Fruit fly (Drosophila melanogaster) whole organism, embryonic: Measurements from ENCODE around the gene CG8149.
A peak's percentile ranks its signal among the peaks of the same experiment; 100 is the strongest.

Experiments used
- CG10462 ChIP-seq: fragments of 200-800 bp; sonication (Bioruptor generic); optimal IDR thresholded peaks from 2 replicates; lab custom pipeline; 2016; ENCODE audit warnings: missing biosample characterization, missing genetic modification characterization
- CG10543 ChIP-seq: fragments of 200-800 bp; sonication (Bioruptor generic); optimal IDR thresholded peaks from 3 replicates; lab custom pipeline; 2017; ENCODE audit warnings: missing biosample characterization, mild to moderate bottlenecking, missing genetic modification characterization, moderate library complexity
- CG12391 ChIP-seq: fragments of 200-800 bp; sonication (Bioruptor generic); optimal IDR thresholded peaks from 3 replicates; lab custom pipeline; 2018; ENCODE audit warnings: missing biosample characterization, mild to moderate bottlenecking, missing genetic modification characterization, moderate library complexity
- CG12744 ChIP-seq: fragments of 200-800 bp; sonication (Bioruptor generic); optimal IDR thresholded peaks from 2 replicates; lab custom pipeline; 2016; ENCODE audit warnings: missing biosample characterization, missing genetic modification characterization
- CG14441 ChIP-seq: fragments of 200-800 bp; sonication (Bioruptor generic); IDR thresholded peaks from 2 replicates; pipeline ENCODE4 v1.3.6; 2022; ENCODE audit warnings: missing biosample characterization, missing genetic modification characterization
- CG2199 ChIP-seq: fragments of 200-800 bp; sonication (Bioruptor generic); IDR thresholded peaks from 3 replicates; pipeline ENCODE4 v1.3.6; 2022; ENCODE audit warnings: missing biosample characterization, missing genetic modification characterization
- CG2875 ChIP-seq: fragments of 200-800 bp; sonication (Bioruptor generic); optimal IDR thresholded peaks from 2 replicates; lab custom pipeline; 2017; ENCODE audit warnings: missing biosample characterization, mild to moderate bottlenecking, missing genetic modification characterization, missing genetic modification reagents
- CG30403 ChIP-seq: fragments of 200-800 bp; sonication (Bioruptor generic); optimal IDR thresholded peaks from 3 replicates; lab custom pipeline; 2016; ENCODE audit warnings: missing biosample characterization, missing genetic modification characterization
- CG31224 ChIP-seq: fragments of 200-800 bp; sonication (Bioruptor generic); IDR thresholded peaks from 2 replicates; pipeline ENCODE4 v1.3.6; 2022; ENCODE audit warnings: missing biosample characterization, missing genetic modification characterization
- CG31441 ChIP-seq: fragments of 200-800 bp; sonication (Bioruptor generic); IDR thresholded peaks from 2 replicates; pipeline ENCODE4 v1.3.6; 2022; ENCODE audit warnings: missing biosample characterization, missing genetic modification characterization
- CG3163 ChIP-seq: fragments of 200-800 bp; sonication (Bioruptor generic); optimal IDR thresholded peaks from 3 replicates; lab custom pipeline; 2016; ENCODE audit warnings: missing biosample characterization, missing genetic modification characterization
- CG3281 ChIP-seq: fragments of 200-800 bp; sonication (Bioruptor generic); optimal IDR thresholded peaks from 3 replicates; lab custom pipeline; 2017; ENCODE audit warnings: missing biosample characterization, mild to moderate bottlenecking, missing genetic modification characterization
- CG3407 ChIP-seq: fragments of 200-800 bp; sonication (Bioruptor generic); optimal IDR thresholded peaks from 2 replicates; lab custom pipeline; 2018; ENCODE audit warnings: missing biosample characterization, mild to moderate bottlenecking, missing genetic modification characterization
- CG34422 ChIP-seq: fragments of 200-800 bp; sonication (Bioruptor generic); IDR thresholded peaks from 3 replicates; pipeline ENCODE4 v1.3.6; 2022; ENCODE audit warnings: missing biosample characterization, missing genetic modification characterization
- CG4707 ChIP-seq: fragments of 200-800 bp; sonication (Bioruptor generic); optimal IDR thresholded peaks from 2 replicates; lab custom pipeline; 2018; ENCODE audit warnings: missing biosample characterization, mild to moderate bottlenecking, missing genetic modification characterization, moderate library complexity
- CG6765 ChIP-seq: fragments of 200-800 bp; sonication (Bioruptor generic); optimal IDR thresholded peaks from 3 replicates; lab custom pipeline; 2017; ENCODE audit warnings: missing biosample characterization, mild to moderate bottlenecking, missing genetic modification characterization
- CG6813 ChIP-seq: fragments of 200-800 bp; sonication (Bioruptor generic); optimal IDR thresholded peaks from 2 replicates; lab custom pipeline; 2017; ENCODE audit warnings: missing biosample characterization, missing genetic modification characterization, mild to moderate bottlenecking, moderate library complexity, missing genetic modification reagents
- CG7372 ChIP-seq: fragments of 200-800 bp; sonication (Bioruptor generic); IDR thresholded peaks from 2 replicates; pipeline ENCODE4 v1.3.6; 2022; ENCODE audit warnings: missing biosample characterization, missing genetic modification characterization
- CG9797 ChIP-seq: fragments of 200-800 bp; sonication (Bioruptor generic); optimal IDR thresholded peaks from 3 replicates; lab custom pipeline; 2018; ENCODE audit warnings: missing biosample characterization, mild to moderate bottlenecking, missing genetic modification characterization
- E2f2 ChIP-seq: fragments of 200-800 bp; sonication (Bioruptor generic); IDR thresholded peaks from 2 replicates; pipeline ENCODE4 v1.3.6; 2022; ENCODE audit warnings: missing biosample characterization, missing genetic modification characterization
- Gsc ChIP-seq: fragments of 200-800 bp; sonication (Bioruptor generic); IDR thresholded peaks from 2 replicates; pipeline ENCODE4 v1.3.6; 2022; ENCODE audit warnings: missing biosample characterization, missing genetic modification characterization
- Myb ChIP-seq: fragments of 200-800 bp; sonication (Bioruptor generic); optimal IDR thresholded peaks from 2 replicates; lab custom pipeline; 2016; ENCODE audit warnings: missing biosample characterization, missing genetic modification characterization
- NK7.1 ChIP-seq: fragments of 200-800 bp; sonication (Bioruptor generic); optimal IDR thresholded peaks from 3 replicates; lab custom pipeline; 2016; ENCODE audit warnings: missing biosample characterization, missing genetic modification characterization
- Oaz ChIP-seq: fragments of 200-800 bp; sonication (Bioruptor generic); IDR thresholded peaks from 2 replicates; pipeline ENCODE4 v1.3.6; 2022; ENCODE audit warnings: missing biosample characterization, missing genetic modification characterization
- PHDP ChIP-seq: fragments of 200-800 bp; sonication (Bioruptor generic); optimal IDR thresholded peaks from 3 replicates; lab custom pipeline; 2018; ENCODE audit warnings: missing biosample characterization, mild to moderate bottlenecking, missing genetic modification characterization, moderate library complexity
- Six4 ChIP-seq: fragments of 200-800 bp; sonication (Bioruptor generic); optimal IDR thresholded peaks from 2 replicates; lab custom pipeline; 2016; ENCODE audit warnings: missing biosample characterization, missing genetic modification characterization
- TFAM ChIP-seq: fragments of 200-800 bp; sonication (Bioruptor generic); optimal IDR thresholded peaks from 2 replicates; lab custom pipeline; 2017; ENCODE audit warnings: missing biosample characterization, missing genetic modification characterization, inconsistent platforms
- Vsx1 ChIP-seq: fragments of 200-800 bp; sonication (Bioruptor generic); optimal IDR thresholded peaks from 2 replicates; lab custom pipeline; 2017; ENCODE audit warnings: missing biosample characterization, mild to moderate bottlenecking, missing genetic modification characterization, missing genetic modification reagents
- Xbp1 ChIP-seq: fragments of 200-800 bp; sonication (Bioruptor generic); optimal IDR thresholded peaks from 3 replicates; lab custom pipeline; 2016; ENCODE audit warnings: missing biosample characterization, mild to moderate bottlenecking, missing genetic modification characterization
- ap ChIP-seq: fragments of 200-800 bp; sonication (Bioruptor generic); IDR thresholded peaks from 2 replicates; pipeline ENCODE4 v1.3.6; 2022; ENCODE audit warnings: missing biosample characterization, missing genetic modification characterization
- chn ChIP-seq: fragments of 200-800 bp; sonication (Bioruptor generic); optimal IDR thresholded peaks from 2 replicates; lab custom pipeline; 2016; ENCODE audit warnings: missing biosample characterization, missing genetic modification characterization
- eyg ChIP-seq: fragments of 200-800 bp; sonication (Bioruptor generic); optimal IDR thresholded peaks from 3 replicates; lab custom pipeline; 2016; ENCODE audit warnings: missing biosample characterization, missing genetic modification characterization
- gce ChIP-seq: fragments of 200-800 bp; sonication (Bioruptor generic); IDR thresholded peaks from 3 replicates; pipeline ENCODE4 v1.3.6; 2022; ENCODE audit warnings: missing biosample characterization, missing genetic modification characterization
- h ChIP-seq: fragments of >200 bp; optimal IDR thresholded peaks from 2 replicates; lab custom pipeline; 2017
- hbn ChIP-seq: fragments of 200-800 bp; sonication (Bioruptor generic); IDR thresholded peaks from 2 replicates; pipeline ENCODE4 v1.3.6; 2022; ENCODE audit warnings: missing biosample characterization, missing genetic modification characterization; ENCODE audit not compliant: partially characterized antibody
- jigr1 ChIP-seq: fragments of 200-800 bp; sonication (Bioruptor generic); IDR thresholded peaks from 3 replicates; pipeline ENCODE4 v1.3.6; 2022; ENCODE audit warnings: missing biosample characterization, missing genetic modification characterization
- kni ChIP-seq: fragments of 200-800 bp; sonication (Bioruptor generic); optimal IDR thresholded peaks from 3 replicates; lab custom pipeline; 2017; ENCODE audit warnings: mild to moderate bottlenecking, missing biosample characterization, missing genetic modification reagents, missing genetic modification characterization
- knrl ChIP-seq: fragments of 200-800 bp; sonication (Bioruptor generic); IDR thresholded peaks from 3 replicates; pipeline ENCODE4 v1.3.6; 2022; ENCODE audit warnings: missing biosample characterization, missing genetic modification characterization; ENCODE audit not compliant: partially characterized antibody
- lov ChIP-seq, 2 experiments: fragments of 200-800 bp in 1 of 2; fragments of >200 bp in 1 of 2; sonication (Bioruptor generic) in 1 of 2; IDR thresholded peaks in 1 of 2; optimal IDR thresholded peaks in 1 of 2; 2 replicates in 1 of 2; 3 replicates in 1 of 2; pipeline versions ENCODE4 v1.3.6 to Lab custom; 2017 to 2022; ENCODE audit warnings: missing biosample characterization in 1 of 2, missing genetic modification characterization in 1 of 2
- nau ChIP-seq: fragments of 200-800 bp; sonication (Bioruptor generic); optimal IDR thresholded peaks from 3 replicates; lab custom pipeline; 2017; ENCODE audit warnings: missing biosample characterization, mild to moderate bottlenecking, missing genetic modification characterization, missing genetic modification reagents
- otp ChIP-seq: fragments of 200-800 bp; sonication (Bioruptor generic); IDR thresholded peaks from 3 replicates; pipeline ENCODE4, ENCODE4 v1.3.6; 2022; ENCODE audit warnings: missing biosample characterization, missing genetic modification characterization
- pros ChIP-seq: fragments of 200-800 bp; sonication (Bioruptor generic); optimal IDR thresholded peaks from 3 replicates; lab custom pipeline; 2019; ENCODE audit warnings: missing biosample characterization, mild to moderate bottlenecking, missing genetic modification characterization, moderate library complexity
- run ChIP-seq: fragments of 200-800 bp; sonication (Bioruptor generic); optimal IDR thresholded peaks from 3 replicates; lab custom pipeline; 2018; ENCODE audit warnings: missing biosample characterization, mild to moderate bottlenecking, missing genetic modification characterization
- scrt ChIP-seq: fragments of 200-800 bp; sonication (Bioruptor generic); optimal IDR thresholded peaks from 2 replicates; lab custom pipeline; 2018; ENCODE audit warnings: missing biosample characterization, mild to moderate bottlenecking, missing genetic modification characterization, moderate library complexity
- stc ChIP-seq: fragments of 200-800 bp; sonication (Bioruptor generic); IDR thresholded peaks from 2 replicates; pipeline ENCODE4 v1.3.6; 2022; ENCODE audit warnings: missing biosample characterization, missing genetic modification characterization
- tio ChIP-seq: fragments of 200-800 bp; sonication (Bioruptor generic); optimal IDR thresholded peaks from 2 replicates; lab custom pipeline; 2017; ENCODE audit warnings: missing biosample characterization, missing genetic modification characterization, inconsistent platforms
- trem ChIP-seq: fragments of 200-800 bp; optimal IDR thresholded peaks from 3 replicates; lab custom pipeline; 2019; ENCODE audit warnings: missing biosample characterization, mild to moderate bottlenecking, missing genetic modification characterization, moderate library complexity
- twi ChIP-seq: fragments of 200-800 bp; optimal IDR thresholded peaks from 2 replicates; lab custom pipeline; 2019; ENCODE audit warnings: missing biosample characterization, mild to moderate bottlenecking, missing genetic modification characterization, moderate library complexity

The CG8149 gene

dm6 chr3R:9527907-9528842 is 23.7 kb downstream of the CG8149 start (continued):
- TF ChIP-seq gce (GFP tag; lab: Robert Waterston, UW) (peak; percentile 82; the same call in 2 of the 3 replicates), run (peak; percentile 52), nau (no peak), CG30403 (GFP tag; lab: Kevin White, UChicago) (peak; percentile 85), CG7372 (GFP tag; lab: Robert Waterston, UW) (peak; percentile 85), trem (tag; lab: Kevin White, UChicago) (peak; percentile 45), Vsx1 (GFP tag; lab: Kevin White, UChicago) (no peak), lov (optimal IDR thresholded peaks at IDR 0.05; lab: Kevin White, UChicago) (no peak), lov (GFP tag; IDR thresholded peaks at IDR 0.05; lab: Robert Waterston, UW) (peak; percentile 43; the same call in 1 of the 3 replicates), Xbp1 (GFP tag; lab: Kevin White, UChicago) (peak; percentile 78), E2f2 (GFP tag; lab: Robert Waterston, UW) (peak; percentile 63), CG6765 (GFP tag; lab: Kevin White, UChicago) (peak; percentile 91), CG31224 (GFP tag; lab: Robert Waterston, UW) (peak; percentile 90), eyg (GFP tag; lab: Kevin White, UChicago) (peak; percentile 90), CG6813 (peak; percentile 89), Oaz (GFP tag; lab: Robert Waterston, UW) (peak; percentile 68), CG10543 (GFP tag; lab: Kevin White, UChicago) (peak; percentile 86), CG9797 (GFP tag; lab: Kevin White, UChicago) (no peak), twi (tag; lab: Kevin White, UChicago) (no peak), jigr1 (GFP tag; lab: Robert Waterston, UW) (peak; percentile 66; the same call in 1 of the 3 replicates), TFAM (GFP tag; lab: Kevin White, UChicago) (peak; percentile 37), Myb (GFP tag; lab: Kevin White, UChicago) (peak; percentile 77), otp (GFP tag; lab: Robert Waterston, UW) (peak; percentile 85), CG10462 (peak; percentile 5), ap (peak; percentile 70), kni (GFP tag; lab: Kevin White, UChicago) (no peak), h (lab: Kevin White, UChicago) (no peak), CG3281 (GFP tag; lab: Kevin White, UChicago) (peak; percentile 96), tio (GFP tag; lab: Kevin White, UChicago) (peak; percentile 75), CG4707 (GFP tag; lab: Kevin White, UChicago) (peak; percentile 28), scrt (peak; percentile 87), CG3407 (no peak), CG31441 (GFP tag; lab: Robert Waterston, UW) (no peak), NK7.1 (peak; percentile 86), pros (GFP tag; lab: Kevin White, UChicago) (no peak), stc (GFP tag; lab: Robert Waterston, UW) (peak; percentile 90), CG2199 (peak; percentile 90), hbn (GFP tag; lab: Robert Waterston, UW) (no peak), PHDP (tag; lab: Kevin White, UChicago) (peak; percentile 87), CG34422 (GFP tag; lab: Robert Waterston, UW) (peak; percentile 93), Six4 (peak; percentile 82), CG14441 (GFP tag; lab: Robert Waterston, UW) (peak; percentile 95), Gsc (GFP tag; lab: Robert Waterston, UW) (no peak), CG3163 (GFP tag; lab: Kevin White, UChicago) (peak; percentile 50), knrl (GFP tag; lab: Robert Waterston, UW) (peak; percentile 21; the same call in 1 of the 3 replicates), chn (GFP tag; lab: Kevin White, UChicago) (peak; percentile 74), CG2875 (peak; percentile 49), CG12391 (tag; lab: Kevin White, UChicago) (peak; percentile 71), CG12744 (GFP tag; lab: Kevin White, UChicago) (peak; percentile 75)
